Fruit fly (Drosophila melanogaster) whole organism, embryonic: ENCODE measurements around the gene AspRS-m.

Experiments used
- Bteb2 ChIP-seq: fragments of 200-800 bp; sonication (Bioruptor generic); optimal IDR thresholded peaks from 2 replicates; lab custom pipeline; 2016; ENCODE audit warnings: missing biosample characterization, missing genetic modification characterization
- CG11504 ChIP-seq: fragments of 200-800 bp; sonication (Bioruptor generic); optimal IDR thresholded peaks from 3 replicates; lab custom pipeline; 2019; ENCODE audit warnings: missing biosample characterization, mild to moderate bottlenecking, missing genetic modification characterization, moderate library complexity
- CG12104 ChIP-seq: fragments of 200-800 bp; sonication (Bioruptor generic); optimal IDR thresholded peaks from 3 replicates; lab custom pipeline; 2016; ENCODE audit warnings: missing biosample characterization, missing genetic modification characterization
- CG12391 ChIP-seq: fragments of 200-800 bp; sonication (Bioruptor generic); optimal IDR thresholded peaks from 3 replicates; lab custom pipeline; 2018; ENCODE audit warnings: missing biosample characterization, mild to moderate bottlenecking, missing genetic modification characterization, moderate library complexity
- CG12744 ChIP-seq: fragments of 200-800 bp; sonication (Bioruptor generic); optimal IDR thresholded peaks from 2 replicates; lab custom pipeline; 2016; ENCODE audit warnings: missing biosample characterization, missing genetic modification characterization
- CG14050 ChIP-seq: fragments of 200-800 bp; sonication (Bioruptor generic); IDR thresholded peaks from 3 replicates; pipeline ENCODE4 v1.3.6; 2022; ENCODE audit warnings: missing biosample characterization, missing genetic modification characterization
- CG14710 ChIP-seq: fragments of 200-800 bp; sonication (Bioruptor generic); optimal IDR thresholded peaks from 3 replicates; lab custom pipeline; 2019; ENCODE audit warnings: missing biosample characterization, mild to moderate bottlenecking, missing genetic modification characterization, moderate library complexity
- CG15269 ChIP-seq: fragments of 200-800 bp; sonication (Bioruptor generic); optimal IDR thresholded peaks from 2 replicates; lab custom pipeline; 2018; ENCODE audit warnings: missing biosample characterization, mild to moderate bottlenecking, missing genetic modification characterization, moderate library complexity
- CG15601 ChIP-seq: fragments of 200-800 bp; sonication (Bioruptor generic); optimal IDR thresholded peaks from 3 replicates; lab custom pipeline; 2019; ENCODE audit warnings: missing biosample characterization, mild to moderate bottlenecking, missing genetic modification characterization, moderate library complexity
- CG16863 ChIP-seq: fragments of 200-800 bp; sonication (Bioruptor generic); optimal IDR thresholded peaks from 3 replicates; lab custom pipeline; 2016; ENCODE audit warnings: missing biosample characterization, missing genetic modification characterization
- CG17328 ChIP-seq: fragments of 200-800 bp; sonication (Bioruptor generic); IDR thresholded peaks from 2 replicates; pipeline ENCODE4 v1.3.6; 2022; ENCODE audit warnings: missing biosample characterization, missing genetic modification characterization
- CG18262 ChIP-seq: fragments of 200-800 bp; optimal IDR thresholded peaks from 3 replicates; lab custom pipeline; 2019; ENCODE audit warnings: missing biosample characterization, mild to moderate bottlenecking, missing genetic modification characterization, moderate library complexity
- CG2678 ChIP-seq: fragments of 200-800 bp; sonication (Bioruptor generic); optimal IDR thresholded peaks from 3 replicates; lab custom pipeline; 2019; ENCODE audit warnings: missing biosample characterization, mild to moderate bottlenecking, missing genetic modification characterization, moderate library complexity
- CG2889 ChIP-seq: fragments of 200-800 bp; sonication (Bioruptor generic); IDR thresholded peaks from 3 replicates; pipeline ENCODE4 v1.3.6; 2022; ENCODE audit warnings: missing biosample characterization, missing genetic modification characterization
- CG31441 ChIP-seq: fragments of 200-800 bp; sonication (Bioruptor generic); IDR thresholded peaks from 2 replicates; pipeline ENCODE4 v1.3.6; 2022; ENCODE audit warnings: missing biosample characterization, missing genetic modification characterization
- CG4360 ChIP-seq: fragments of 200-800 bp; sonication (Bioruptor generic); IDR thresholded peaks from 2 replicates; pipeline ENCODE4 v1.3.6; 2022; ENCODE audit warnings: missing biosample characterization, missing genetic modification characterization
- CG5180 ChIP-seq: fragments of 200-800 bp; sonication (Bioruptor generic); optimal IDR thresholded peaks from 3 replicates; lab custom pipeline; 2017; ENCODE audit warnings: missing biosample characterization, missing genetic modification characterization, mild to moderate bottlenecking, moderate library complexity, missing genetic modification reagents
- CG5953 ChIP-seq: fragments of 200-800 bp; sonication (Bioruptor generic); IDR thresholded peaks from 2 replicates; pipeline ENCODE4 v1.3.6; 2022; ENCODE audit warnings: missing biosample characterization, missing genetic modification characterization
- CG7839 ChIP-seq: fragments of 200-800 bp; sonication (Bioruptor generic); optimal IDR thresholded peaks from 3 replicates; lab custom pipeline; 2018; ENCODE audit warnings: missing biosample characterization, mild to moderate bottlenecking, missing genetic modification characterization, moderate library complexity
- CTCF ChIP-seq: fragments of 200-800 bp; sonication (Bioruptor generic); optimal IDR thresholded peaks from 2 replicates; lab custom pipeline; 2017; ENCODE audit warnings: missing biosample characterization, mild to moderate bottlenecking, missing genetic modification characterization, moderate library complexity
- D19A ChIP-seq: fragments of 200-800 bp; optimal IDR thresholded peaks from 3 replicates; lab custom pipeline; 2019; ENCODE audit warnings: missing biosample characterization, mild to moderate bottlenecking, missing genetic modification characterization, moderate library complexity
- Dad ChIP-seq: fragments of 200-800 bp; sonication (Bioruptor generic); optimal IDR thresholded peaks from 3 replicates; lab custom pipeline; 2016; ENCODE audit warnings: missing biosample characterization, missing genetic modification characterization
- Eip74EF ChIP-seq, 2 experiments: fragments of 200-800 bp in 1 of 2; fragments of >200 bp in 1 of 2; sonication (Bioruptor generic) in 1 of 2; optimal IDR thresholded peaks; 2 replicates each; lab custom pipeline; 2017 to 2019; ENCODE audit warnings: missing biosample characterization in 2 of 2, missing genetic modification characterization in 2 of 2, mild to moderate bottlenecking in 1 of 2, moderate library complexity in 1 of 2
- Ets65A ChIP-seq: fragments of 200-800 bp; sonication (Bioruptor generic); peaks from one replicate; lab custom pipeline; 2016; ENCODE audit warnings: missing biosample characterization, missing genetic modification characterization
- Hr51 ChIP-seq, 2 experiments: fragments of 200-800 bp; sonication (Bioruptor generic); optimal IDR thresholded peaks; 2 replicates in 1 of 2; 3 replicates in 1 of 2; lab custom pipeline; 2016 to 2018; ENCODE audit warnings: missing biosample characterization in 2 of 2, missing genetic modification characterization in 2 of 2, mild to moderate bottlenecking in 1 of 2, moderate library complexity in 1 of 2
- Rx ChIP-seq: fragments of 200-800 bp; sonication (Bioruptor generic); IDR thresholded peaks from 2 replicates; pipeline ENCODE4 v1.3.6; 2022; ENCODE audit warnings: missing biosample characterization, missing genetic modification characterization
- Sox100B ChIP-seq: fragments of 200-800 bp; sonication (Bioruptor generic); optimal IDR thresholded peaks from 3 replicates; lab custom pipeline; 2018; ENCODE audit warnings: missing biosample characterization, mild to moderate bottlenecking, missing genetic modification characterization
- Sox102F ChIP-seq: fragments of 200-800 bp; sonication (Bioruptor generic); optimal IDR thresholded peaks from 2 replicates; lab custom pipeline; 2018; ENCODE audit warnings: missing biosample characterization, mild to moderate bottlenecking, missing genetic modification characterization, moderate library complexity
- Ssrp ChIP-seq: fragments of 200-800 bp; sonication (Bioruptor generic); optimal IDR thresholded peaks from 2 replicates; lab custom pipeline; 2018; ENCODE audit warnings: missing biosample characterization, mild to moderate bottlenecking, missing genetic modification characterization, moderate library complexity
- Xbp1 ChIP-seq: fragments of 200-800 bp; sonication (Bioruptor generic); optimal IDR thresholded peaks from 3 replicates; lab custom pipeline; 2016; ENCODE audit warnings: missing biosample characterization, mild to moderate bottlenecking, missing genetic modification characterization
- bcd ChIP-seq: fragments of 200-800 bp; sonication (Bioruptor generic); optimal IDR thresholded peaks from 2 replicates; lab custom pipeline; 2017; ENCODE audit warnings: missing biosample characterization, mild to moderate bottlenecking, missing genetic modification characterization
- bsh ChIP-seq, 2 experiments: fragments of 200-800 bp; sonication (Bioruptor generic); optimal IDR thresholded peaks; 2 replicates each; lab custom pipeline; 2017 to 2018; ENCODE audit warnings: mild to moderate bottlenecking in 2 of 2, missing biosample characterization in 2 of 2, missing genetic modification characterization in 2 of 2, moderate library complexity in 1 of 2
- btn ChIP-seq: fragments of 200-800 bp; sonication (Bioruptor generic); optimal IDR thresholded peaks from 2 replicates; lab custom pipeline; 2016; ENCODE audit warnings: missing biosample characterization, missing genetic modification characterization
- dmrt11E ChIP-seq: fragments of 200-800 bp; sonication (Bioruptor generic); optimal IDR thresholded peaks from 3 replicates; lab custom pipeline; 2018; ENCODE audit warnings: missing biosample characterization, mild to moderate bottlenecking, missing genetic modification characterization, moderate library complexity
- gcm ChIP-seq: fragments of 200-800 bp; sonication (Bioruptor generic); optimal IDR thresholded peaks from 2 replicates; lab custom pipeline; 2019; ENCODE audit warnings: missing biosample characterization, mild to moderate bottlenecking, missing genetic modification characterization, moderate library complexity
- gem ChIP-seq: fragments of 200-800 bp; sonication (Bioruptor generic); optimal IDR thresholded peaks from 2 replicates; lab custom pipeline; 2019; ENCODE audit warnings: missing biosample characterization, mild to moderate bottlenecking, missing genetic modification characterization, moderate library complexity
- grau ChIP-seq: fragments of 200-800 bp; optimal IDR thresholded peaks from 3 replicates; lab custom pipeline; 2019; ENCODE audit warnings: missing biosample characterization, mild to moderate bottlenecking, missing genetic modification characterization, moderate library complexity
- gsb-n ChIP-seq: fragments of 200-800 bp; sonication (Bioruptor generic); optimal IDR thresholded peaks from 3 replicates; lab custom pipeline; 2018; ENCODE audit warnings: missing biosample characterization, mild to moderate bottlenecking, missing genetic modification characterization
- h ChIP-seq: fragments of >200 bp; optimal IDR thresholded peaks from 2 replicates; lab custom pipeline; 2017
- kay ChIP-seq: fragments of 200-800 bp; sonication (Bioruptor generic); optimal IDR thresholded peaks from 2 replicates; lab custom pipeline; 2016; ENCODE audit warnings: missing biosample characterization, missing genetic modification characterization
- lola ChIP-seq, 3 experiments: fragments of >200 bp in 2 of 3; fragments of 200-800 bp in 1 of 3; sonication (Bioruptor generic) in 1 of 3; optimal IDR thresholded peaks; 2 replicates each; lab custom pipeline; 2017 to 2019; ENCODE audit warnings: missing biosample characterization in 3 of 3, missing genetic modification characterization in 3 of 3, mild to moderate bottlenecking in 1 of 3, moderate library complexity in 1 of 3
- nmo ChIP-seq: fragments of 200-800 bp; sonication (Bioruptor generic); optimal IDR thresholded peaks from 2 replicates; lab custom pipeline; 2018; ENCODE audit warnings: missing biosample characterization, mild to moderate bottlenecking, missing genetic modification characterization, moderate library complexity
- pita ChIP-seq: fragments of 200-800 bp; sonication (Bioruptor generic); optimal IDR thresholded peaks from 2 replicates; lab custom pipeline; 2017; ENCODE audit warnings: missing biosample characterization, mild to moderate bottlenecking, missing genetic modification characterization
- pnt ChIP-seq: fragments of 200-800 bp; sonication (Bioruptor generic); optimal IDR thresholded peaks from 3 replicates; lab custom pipeline; 2016; ENCODE audit warnings: missing biosample characterization, missing genetic modification characterization
- row ChIP-seq: fragments of 200-800 bp; sonication (Bioruptor generic); IDR thresholded peaks from 3 replicates; pipeline ENCODE4 v1.3.6; 2022; ENCODE audit warnings: missing biosample characterization, missing genetic modification characterization
- sens ChIP-seq: fragments of 200-800 bp; sonication (Bioruptor generic); peaks from one replicate; lab custom pipeline; 2016; ENCODE audit warnings: missing biosample characterization, missing genetic modification characterization
- tap ChIP-seq: fragments of 200-800 bp; optimal IDR thresholded peaks from 3 replicates; lab custom pipeline; 2019; ENCODE audit warnings: missing biosample characterization, mild to moderate bottlenecking, missing genetic modification characterization, moderate library complexity
- tin ChIP-seq: fragments of 200-800 bp; sonication (Bioruptor generic); optimal IDR thresholded peaks from 3 replicates; lab custom pipeline; 2016; ENCODE audit warnings: missing biosample characterization, missing genetic modification characterization
- trem ChIP-seq: fragments of 200-800 bp; optimal IDR thresholded peaks from 3 replicates; lab custom pipeline; 2019; ENCODE audit warnings: missing biosample characterization, mild to moderate bottlenecking, missing genetic modification characterization, moderate library complexity
- wor ChIP-seq: fragments of 200-800 bp; sonication (Bioruptor generic); IDR thresholded peaks from 2 replicates; pipeline ENCODE4 v1.3.6; 2022; ENCODE audit warnings: missing biosample characterization, missing genetic modification characterization
- zen2 ChIP-seq: fragments of 200-800 bp; sonication (Bioruptor generic); IDR thresholded peaks from 3 replicates; pipeline ENCODE4 v1.3.6; 2022; ENCODE audit warnings: missing biosample characterization, missing genetic modification characterization; ENCODE audit not compliant: partially characterized antibody

Gene AspRS-m

DNA sequence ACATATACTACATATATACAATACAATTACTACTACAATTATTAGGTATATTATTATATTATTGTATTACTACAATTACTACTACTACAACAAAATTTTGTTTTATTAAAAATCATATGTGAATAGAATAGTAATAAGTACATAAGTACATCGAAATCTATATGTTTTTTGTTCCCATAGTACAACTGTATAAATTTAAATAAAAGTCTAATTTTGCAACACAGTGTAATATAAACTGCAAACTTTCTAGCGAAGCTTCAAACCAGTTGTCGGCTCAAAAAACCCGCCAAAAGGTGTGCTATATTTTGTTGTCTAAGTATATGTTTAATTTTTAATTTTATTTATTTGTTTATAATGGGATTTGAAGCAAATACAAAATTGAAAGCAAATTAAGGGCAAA, 32.7 kb downstream of the AspRS-m start:
- TF ChIP-seq tin (GFP tag; lab: Kevin White, UChicago) (no peak), pita (GFP tag; lab: Kevin White, UChicago) (peak; percentile 35), zen2 (GFP tag; lab: Robert Waterston, UW) (no peak), CG15601 (tag; lab: Kevin White, UChicago) (peak; percentile 18), grau (tag; lab: Kevin White, UChicago) (peak; percentile 34), dmrt11E (tag; lab: Kevin White, UChicago) (peak; percentile 17), CG11504 (tag; lab: Kevin White, UChicago) (peak; percentile 45), btn (GFP tag; lab: Kevin White, UChicago) (no peak), CG5953 (GFP tag; lab: Robert Waterston, UW) (no peak), bcd (GFP tag; lab: Kevin White, UChicago) (no peak), CTCF (GFP tag; lab: Kevin White, UChicago) (peak; percentile 20), CG14050 (GFP tag; lab: Robert Waterston, UW) (no peak), CG31441 (GFP tag; lab: Robert Waterston, UW) (0 out of 2 replicates have a peak, but pooled peaks have one; percentile 26), D19A (tag; lab: Kevin White, UChicago) (peak; percentile 25), CG16863 (no peak), CG5180 (GFP tag; lab: Kevin White, UChicago) (no peak), Rx (no peak), Xbp1 (GFP tag; lab: Kevin White, UChicago) (no peak), Eip74EF (GFP tag; optimal IDR thresholded peaks at IDR 0.05; lab: Kevin White, UChicago) (peak in 1 of 2 experiments; percentile 33), sens (GFP tag; lab: Kevin White, UChicago) (peak; percentile 40), gem (tag; lab: Kevin White, UChicago) (peak; percentile 73), wor (GFP tag; lab: Robert Waterston, UW) (no peak), Sox100B (GFP tag; lab: Kevin White, UChicago) (no peak), CG12391 (tag; lab: Kevin White, UChicago) (peak; percentile 37), pnt (GFP tag; lab: Kevin White, UChicago) (no peak), Hr51 (GFP tag; optimal IDR thresholded peaks at IDR 0.05; lab: Kevin White, UChicago) (peak in 1 of 2 experiments; percentile 41), Bteb2 (GFP tag; lab: Kevin White, UChicago) (no peak), Ets65A (peak; percentile 38), bsh (GFP tag; optimal IDR thresholded peaks at IDR 0.05; lab: Kevin White, UChicago) (peak in 1 of 2 experiments; percentile 51), CG14710 (tag; lab: Kevin White, UChicago) (peak; percentile 17), tap (peak; percentile 25), CG2889 (GFP tag; lab: Robert Waterston, UW) (peak; percentile 60; the same call in 2 of the 3 replicates), trem (tag; lab: Kevin White, UChicago) (peak; percentile 20), CG7839 (tag; lab: Kevin White, UChicago) (peak; percentile 29), CG12744 (GFP tag; lab: Kevin White, UChicago) (no peak), CG18262 (tag; lab: Kevin White, UChicago) (peak; percentile 22), row (GFP tag; lab: Robert Waterston, UW) (peak; percentile 51; the same call in 2 of the 3 replicates), gcm (peak; percentile 17), Sox102F (GFP tag; lab: Kevin White, UChicago) (peak; percentile 4), gsb-n (tag; lab: Kevin White, UChicago) (peak; percentile 51), h (no peak), lola (GFP tag; optimal IDR thresholded peaks at IDR 0.05; lab: Kevin White, UChicago) (peak in 1 of 3 experiments; percentile 37), kay (GFP tag; lab: Kevin White, UChicago) (no peak), Ssrp (peak; percentile 18), CG2678 (tag; lab: Kevin White, UChicago) (peak; percentile 19), CG4360 (no peak), CG17328 (no peak), Dad (GFP tag; lab: Kevin White, UChicago) (no peak), CG12104 (GFP tag; lab: Kevin White, UChicago) (no peak), nmo (GFP tag; lab: Kevin White, UChicago) (peak; percentile 27), CG15269 (tag; lab: Kevin White, UChicago) (peak; percentile 9)
